Fruit fly (Drosophila melanogaster): ENCODE results near the gene ifc.

Gene ifc

DNA sequence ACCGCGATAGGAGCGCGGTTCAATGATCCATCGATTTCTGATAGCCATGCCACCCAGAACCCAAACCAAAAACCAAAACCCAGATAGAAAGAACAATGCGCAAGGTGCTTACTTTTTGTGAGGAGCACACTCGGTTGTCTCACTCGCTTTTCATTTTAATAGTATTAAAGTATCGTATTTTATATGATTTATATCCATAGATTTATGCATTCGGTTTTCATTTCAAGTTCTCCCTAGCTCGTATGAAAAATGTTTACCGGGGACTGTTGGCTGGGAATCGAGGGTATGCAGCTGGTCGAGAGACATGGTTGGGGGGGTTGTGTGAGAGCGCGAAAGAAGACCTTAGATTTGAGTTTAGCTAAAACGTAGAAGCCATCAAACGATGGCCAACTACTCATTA, 14.1 kb upstream of the ifc start (continued):
- no peak for TF ChIP-seq CG13287 (GFP tag; IDR thresholded peaks at IDR 0.05; ENCODE audit: partially characterized antibody)
- no peak for TF ChIP-seq Stat92E (GFP tag; optimal IDR thresholded peaks at IDR 0.05)
- peak; percentile 50 for TF ChIP-seq CG10366 (GFP tag; IDR thresholded peaks at IDR 0.05)
- TF ChIP-seq Atf6 (GFP tag; IDR thresholded peaks at IDR 0.05) = peak; percentile 65
- TF ChIP-seq tio (GFP tag; optimal IDR thresholded peaks at IDR 0.05) = no peak
- peak; percentile 12 for TF ChIP-seq Dek (tag; optimal IDR thresholded peaks at IDR 0.05)
- TF ChIP-seq CG1832 (GFP tag; optimal IDR thresholded peaks at IDR 0.05) = no peak
- TF ChIP-seq CG6683 (GFP tag; optimal IDR thresholded peaks at IDR 0.05) = no peak
- TF ChIP-seq Mrtf (GFP tag; IDR thresholded peaks at IDR 0.05) = no peak
- peak; percentile 42; the same call in 1 of the 2 replicates for TF ChIP-seq vvl (GFP tag; IDR thresholded peaks at IDR 0.05)
- no peak for TF ChIP-seq lov (optimal IDR thresholded peaks at IDR 0.05)
- TF ChIP-seq lov (GFP tag; IDR thresholded peaks at IDR 0.05) = no peak
- no peak for TF ChIP-seq ato (GFP tag; IDR thresholded peaks at IDR 0.05; ENCODE audit: partially characterized antibody)
- peak; percentile 12; the same call in 1 of the 2 replicates for TF ChIP-seq H2.0 (GFP tag; IDR thresholded peaks at IDR 0.05)
- no peak for TF ChIP-seq ind (GFP tag; optimal IDR thresholded peaks at IDR 0.05)
- TF ChIP-seq CG8924 (tag; optimal IDR thresholded peaks at IDR 0.05) = no peak
- no peak for TF ChIP-seq crp (GFP tag; optimal IDR thresholded peaks at IDR 0.05)
- TF ChIP-seq bigmax (GFP tag; optimal IDR thresholded peaks at IDR 0.05) = no peak
- 0 out of 3 replicates have a peak, but pooled peaks have one; percentile 41 for TF ChIP-seq CG17361 (GFP tag; IDR thresholded peaks at IDR 0.05)
- peak; percentile 57 for TF ChIP-seq CG2120 (GFP tag; optimal IDR thresholded peaks at IDR 0.05)
- TF ChIP-seq wdn (GFP tag; IDR thresholded peaks at IDR 0.05) = 0 out of 2 replicates have a peak, but pooled peaks have one; percentile 32
- no peak for TF ChIP-seq zen2 (GFP tag; IDR thresholded peaks at IDR 0.05; ENCODE audit: partially characterized antibody)
- no peak for TF ChIP-seq kah (GFP tag; optimal IDR thresholded peaks at IDR 0.05)
- peak; percentile 69; the same call in 2 of the 3 replicates for TF ChIP-seq dysf (GFP tag; IDR thresholded peaks at IDR 0.05)
- TF ChIP-seq Ptx1 (GFP tag; IDR thresholded peaks at IDR 0.05) = peak; percentile 78
- TF ChIP-seq Ada2b (GFP tag; IDR thresholded peaks at IDR 0.05) = peak; percentile 35; the same call in 1 of the 2 replicates
- no peak for TF ChIP-seq pho (GFP tag; optimal IDR thresholded peaks at IDR 0.05)
- 0 out of 3 replicates have a peak, but pooled peaks have one; percentile 12 for TF ChIP-seq gce (GFP tag; IDR thresholded peaks at IDR 0.05)
- TF ChIP-seq Sry-δ (GFP tag; optimal IDR thresholded peaks at IDR 0.05) = no peak
- no peak for TF ChIP-seq sr (GFP tag; IDR thresholded peaks at IDR 0.05)
- peak; percentile 52; the same call in 1 of the 2 replicates for TF ChIP-seq sisA (GFP tag; IDR thresholded peaks at IDR 0.05)
- no peak for TF ChIP-seq CG2129 (GFP tag; IDR thresholded peaks at IDR 0.05; ENCODE audit: partially characterized antibody)
- TF ChIP-seq CG4360 (GFP tag; IDR thresholded peaks at IDR 0.05) = no peak
- TF ChIP-seq CG11247 (GFP tag; IDR thresholded peaks at IDR 0.05) = peak; percentile 41; the same call in 1 of the 2 replicates
- no peak for TF ChIP-seq Hand (GFP tag; optimal IDR thresholded peaks at IDR 0.05)
- no peak for TF ChIP-seq MTF-1 (GFP tag; optimal IDR thresholded peaks at IDR 0.05; ENCODE audit: borderline replicate concordance)
- peak; percentile 56 for TF ChIP-seq CG30403 (GFP tag; optimal IDR thresholded peaks at IDR 0.05)
- no peak for TF ChIP-seq Nf-YC (tag; optimal IDR thresholded peaks at IDR 0.05)
- TF ChIP-seq CG30020 (tag; optimal IDR thresholded peaks at IDR 0.05) = no peak
- TF ChIP-seq dmrt11E (tag; optimal IDR thresholded peaks at IDR 0.05) = peak; percentile 17
- peak; percentile 63 for TF ChIP-seq seq (GFP tag; IDR thresholded peaks at IDR 0.05)
- TF ChIP-seq CG4404 (GFP tag; IDR thresholded peaks at IDR 0.05) = no peak
- TF ChIP-seq ash1 (GFP tag; optimal IDR thresholded peaks at IDR 0.05) = no peak
- TF ChIP-seq CG11560 (tag; IDR thresholded peaks at IDR 0.05) = 0 out of 3 replicates have a peak, but pooled peaks have one; percentile 31
- TF ChIP-seq maf-S (GFP tag; optimal IDR thresholded peaks at IDR 0.05) = no peak
- TF ChIP-seq eve (GFP tag; optimal IDR thresholded peaks at IDR 0.05) = no peak
- TF ChIP-seq CG13775 (GFP tag; optimal IDR thresholded peaks at IDR 0.05) = peak; percentile 21
- 0 out of 2 replicates have a peak, but pooled peaks have one; percentile 11 for TF ChIP-seq CG31224 (GFP tag; IDR thresholded peaks at IDR 0.05)
- TF ChIP-seq NK7.1 (GFP tag; optimal IDR thresholded peaks at IDR 0.05) = no peak
- no peak for TF ChIP-seq Kr (GFP tag; optimal IDR thresholded peaks at IDR 0.05)
- no peak for TF ChIP-seq toy (GFP tag; IDR thresholded peaks at IDR 0.05)

All from whole organism, embryonic.